Fruit fly (Drosophila melanogaster) whole organism, prepupa: ENCODE results near the gene Acp76A.
A peak's percentile ranks its signal among the peaks of the same experiment; 100 is the strongest.

Experiments used
- CG10631 ChIP-seq: fragments of 200-800 bp; sonication (Bioruptor generic); optimal IDR thresholded peaks from 2 replicates; lab custom pipeline; 2016; ENCODE audit warnings: missing biosample characterization, missing genetic modification characterization
- CG10669 ChIP-seq: fragments of 200-800 bp; sonication (Bioruptor generic); optimal IDR thresholded peaks from 3 replicates; lab custom pipeline; 2018; ENCODE audit warnings: missing biosample characterization, mild to moderate bottlenecking, missing genetic modification characterization, moderate library complexity
- CG11294 ChIP-seq: fragments of 200-800 bp; sonication (Bioruptor generic); IDR thresholded peaks from 2 replicates; pipeline ENCODE4 v1.3.6; 2022; ENCODE audit warnings: missing biosample characterization, missing genetic modification characterization
- CG11762 ChIP-seq: fragments of 200-800 bp; sonication (Bioruptor generic); optimal IDR thresholded peaks from 3 replicates; lab custom pipeline; 2016; ENCODE audit warnings: missing biosample characterization, missing genetic modification characterization; ENCODE audit not compliant: insufficient read depth
- CG11902 ChIP-seq: fragments of 200-800 bp; sonication (Bioruptor generic); optimal IDR thresholded peaks from 3 replicates; lab custom pipeline; 2016; ENCODE audit warnings: missing biosample characterization, missing genetic modification characterization
- CG1621 ChIP-seq: fragments of 200-800 bp; sonication (Bioruptor generic); optimal IDR thresholded peaks from 3 replicates; lab custom pipeline; 2018; ENCODE audit warnings: missing biosample characterization, mild to moderate bottlenecking, missing genetic modification characterization
- CG16779 ChIP-seq: fragments of 200-800 bp; sonication (Bioruptor generic); optimal IDR thresholded peaks from 3 replicates; lab custom pipeline; 2017; ENCODE audit warnings: missing biosample characterization, mild to moderate bottlenecking, missing genetic modification characterization
- CG3032 ChIP-seq: fragments of 200-800 bp; optimal IDR thresholded peaks from 2 replicates; lab custom pipeline; 2019; ENCODE audit warnings: missing biosample characterization, mild to moderate bottlenecking, missing genetic modification characterization, moderate library complexity
- CG31627 ChIP-seq: fragments of 200-800 bp; sonication (Bioruptor generic); optimal IDR thresholded peaks from 3 replicates; lab custom pipeline; 2016; ENCODE audit warnings: missing biosample characterization, missing genetic modification characterization
- CG32006 ChIP-seq: fragments of 200-800 bp; sonication (Bioruptor generic); optimal IDR thresholded peaks from 3 replicates; lab custom pipeline; 2017; ENCODE audit warnings: missing biosample characterization, mild to moderate bottlenecking, missing genetic modification characterization
- CG34406 ChIP-seq: fragments of 200-800 bp; sonication (Bioruptor generic); optimal IDR thresholded peaks from 3 replicates; lab custom pipeline; 2016; ENCODE audit warnings: missing biosample characterization, missing genetic modification characterization
- CG3919 ChIP-seq: fragments of 200-800 bp; sonication (Bioruptor generic); optimal IDR thresholded peaks from 3 replicates; lab custom pipeline; 2016; ENCODE audit warnings: missing biosample characterization, missing genetic modification characterization
- CG4318 ChIP-seq: fragments of 200-800 bp; sonication (Bioruptor generic); optimal IDR thresholded peaks from 3 replicates; lab custom pipeline; 2017; ENCODE audit warnings: missing biosample characterization, mild to moderate bottlenecking, missing genetic modification characterization
- CG6163 ChIP-seq: fragments of 200-800 bp; sonication (Bioruptor generic); IDR thresholded peaks from 3 replicates; pipeline ENCODE4 v1.3.6; 2022; ENCODE audit warnings: missing biosample characterization, missing genetic modification characterization
- CG6276 ChIP-seq: fragments of 200-800 bp; sonication (Bioruptor generic); optimal IDR thresholded peaks from 2 replicates; lab custom pipeline; 2017; ENCODE audit warnings: missing biosample characterization, mild to moderate bottlenecking, missing genetic modification characterization
- CG6792 ChIP-seq: fragments of 200-800 bp; sonication (Bioruptor generic); optimal IDR thresholded peaks from 3 replicates; lab custom pipeline; 2016; ENCODE audit warnings: missing biosample characterization, missing genetic modification characterization
- CG6808 ChIP-seq: fragments of 200-800 bp; sonication (Bioruptor generic); optimal IDR thresholded peaks from 3 replicates; lab custom pipeline; 2017; ENCODE audit warnings: missing biosample characterization, missing genetic modification characterization, mild to moderate bottlenecking, moderate library complexity, missing genetic modification reagents
- CG6854 ChIP-seq: fragments of 200-800 bp; sonication (Bioruptor generic); optimal IDR thresholded peaks from 2 replicates; lab custom pipeline; 2017; ENCODE audit warnings: missing biosample characterization, mild to moderate bottlenecking, missing genetic modification characterization
- CG7368 ChIP-seq: fragments of 200-800 bp; sonication (Bioruptor generic); optimal IDR thresholded peaks from 3 replicates; lab custom pipeline; 2016; ENCODE audit warnings: missing biosample characterization, missing genetic modification characterization
- CG8119 ChIP-seq: fragments of 200-800 bp; sonication (Bioruptor generic); IDR thresholded peaks from 3 replicates; pipeline ENCODE4 v1.3.6; 2022; ENCODE audit warnings: missing biosample characterization, missing genetic modification characterization
- CG8319 ChIP-seq: fragments of 200-800 bp; sonication (Bioruptor generic); optimal IDR thresholded peaks from 3 replicates; lab custom pipeline; 2016; ENCODE audit warnings: missing biosample characterization, missing genetic modification characterization
- CG8632 ChIP-seq: fragments of 200-800 bp; sonication (Bioruptor generic); optimal IDR thresholded peaks from 3 replicates; lab custom pipeline; 2016; ENCODE audit warnings: missing biosample characterization, missing genetic modification characterization
- CG9139 ChIP-seq: fragments of 200-800 bp; sonication (Bioruptor generic); optimal IDR thresholded peaks from 3 replicates; lab custom pipeline; 2017; ENCODE audit warnings: missing biosample characterization, mild to moderate bottlenecking, missing genetic modification characterization
- Eip75B ChIP-seq: fragments of 200-800 bp; sonication (Bioruptor generic); optimal IDR thresholded peaks from 3 replicates; lab custom pipeline; 2016; ENCODE audit warnings: missing biosample characterization, missing genetic modification characterization
- Eip78C ChIP-seq: fragments of 200-800 bp; sonication (Bioruptor generic); peaks from one replicate; lab custom pipeline; 2016; ENCODE audit warnings: missing biosample characterization, missing genetic modification characterization
- Eip93F ChIP-seq: fragments of 200-800 bp; sonication (Bioruptor generic); optimal IDR thresholded peaks from 2 replicates; lab custom pipeline; 2016; ENCODE audit warnings: missing biosample characterization, mild to moderate bottlenecking, missing genetic modification characterization
- Ets21C ChIP-seq: fragments of 200-800 bp; sonication (Bioruptor generic); optimal IDR thresholded peaks from 3 replicates; lab custom pipeline; 2016; ENCODE audit warnings: missing biosample characterization, missing genetic modification characterization
- Ets96B ChIP-seq: fragments of 200-800 bp; optimal IDR thresholded peaks from 2 replicates; lab custom pipeline; 2019; ENCODE audit warnings: missing biosample characterization, mild to moderate bottlenecking, missing genetic modification characterization, moderate library complexity
- Gug ChIP-seq: fragments of 200-800 bp; sonication (Bioruptor generic); IDR thresholded peaks from 2 replicates; pipeline ENCODE4 v1.3.6; 2022; ENCODE audit warnings: missing biosample characterization, missing genetic modification characterization
- Hr38 ChIP-seq: sonication (Bioruptor generic); optimal IDR thresholded peaks from 2 replicates; lab custom pipeline; 2016; ENCODE audit warnings: missing biosample characterization, missing genetic modification characterization
- Hr39 ChIP-seq: fragments of 200-800 bp; sonication (Bioruptor generic); optimal IDR thresholded peaks from 2 replicates; lab custom pipeline; 2016; ENCODE audit warnings: missing biosample characterization, missing genetic modification characterization
- Hr4 ChIP-seq: fragments of 200-800 bp; sonication (Bioruptor generic); optimal IDR thresholded peaks from 3 replicates; lab custom pipeline; 2016; ENCODE audit warnings: missing biosample characterization, missing genetic modification characterization
- Lpt ChIP-seq: fragments of 200-800 bp; sonication (Bioruptor generic); optimal IDR thresholded peaks from 3 replicates; lab custom pipeline; 2016; ENCODE audit warnings: missing biosample characterization, missing genetic modification characterization
- OdsH ChIP-seq: fragments of 200-800 bp; sonication (Bioruptor generic); optimal IDR thresholded peaks from 3 replicates; lab custom pipeline; 2016; ENCODE audit warnings: missing biosample characterization, missing genetic modification characterization
- Smox ChIP-seq: fragments of 200-800 bp; sonication (Bioruptor generic); optimal IDR thresholded peaks from 3 replicates; lab custom pipeline; 2016; ENCODE audit warnings: missing biosample characterization, missing genetic modification characterization
- Sox14 ChIP-seq: fragments of 200-800 bp; sonication (Bioruptor generic); optimal IDR thresholded peaks from 3 replicates; lab custom pipeline; 2016; ENCODE audit warnings: missing biosample characterization, missing genetic modification characterization
- Sox15 ChIP-seq: fragments of 200-800 bp; sonication (Bioruptor generic); optimal IDR thresholded peaks from 3 replicates; lab custom pipeline; 2016; ENCODE audit warnings: missing biosample characterization, missing genetic modification characterization
- achi ChIP-seq: fragments of 200-800 bp; sonication (Bioruptor generic); optimal IDR thresholded peaks from 3 replicates; lab custom pipeline; 2016; ENCODE audit warnings: missing biosample characterization, missing genetic modification characterization
- dsx ChIP-seq: fragments of 200-800 bp; optimal IDR thresholded peaks from 3 replicates; lab custom pipeline; 2019; ENCODE audit warnings: missing biosample characterization, mild to moderate bottlenecking, missing genetic modification characterization, moderate library complexity; ENCODE audit not compliant: poor library complexity, severe bottlenecking
- eg ChIP-seq: fragments of 200-800 bp; sonication (Bioruptor generic); IDR thresholded peaks from 3 replicates; pipeline ENCODE4 v1.3.6; 2022; ENCODE audit warnings: missing biosample characterization, missing genetic modification characterization
- esn ChIP-seq: fragments of 200-800 bp; sonication (Bioruptor generic); optimal IDR thresholded peaks from 2 replicates; lab custom pipeline; 2016; ENCODE audit warnings: missing biosample characterization, mild to moderate bottlenecking, missing genetic modification characterization, moderate library complexity
- fd59A ChIP-seq: fragments of 200-800 bp; sonication (Bioruptor generic); optimal IDR thresholded peaks from 2 replicates; lab custom pipeline; 2017; ENCODE audit warnings: missing biosample characterization, mild to moderate bottlenecking, missing genetic modification characterization, missing genetic modification reagents
- fd85E ChIP-seq: fragments of 200-800 bp; sonication (Bioruptor generic); optimal IDR thresholded peaks from 3 replicates; lab custom pipeline; 2016; ENCODE audit warnings: missing biosample characterization, missing genetic modification characterization
- fkh ChIP-seq: fragments of 200-800 bp; sonication (Bioruptor generic); optimal IDR thresholded peaks from 3 replicates; lab custom pipeline; 2017; ENCODE audit warnings: missing biosample characterization, mild to moderate bottlenecking, missing genetic modification characterization, moderate library complexity
- lz ChIP-seq: fragments of 200-800 bp; sonication (Bioruptor generic); optimal IDR thresholded peaks from 3 replicates; lab custom pipeline; 2016; ENCODE audit warnings: missing biosample characterization, missing genetic modification characterization
- net ChIP-seq: fragments of 200-800 bp; sonication (Bioruptor generic); optimal IDR thresholded peaks from 3 replicates; lab custom pipeline; 2016; ENCODE audit warnings: missing biosample characterization, missing genetic modification characterization
- salr ChIP-seq, 2 experiments: fragments of 200-800 bp; sonication (Bioruptor generic); optimal IDR thresholded peaks; 3 replicates each; lab custom pipeline; 2016 to 2018; ENCODE audit warnings: missing biosample characterization in 2 of 2, missing genetic modification characterization in 2 of 2, mild to moderate bottlenecking in 1 of 2
- spab ChIP-seq: fragments of 200-800 bp; sonication (Bioruptor generic); optimal IDR thresholded peaks from 2 replicates; lab custom pipeline; 2017; ENCODE audit warnings: missing biosample characterization, mild to moderate bottlenecking, missing genetic modification characterization, missing genetic modification reagents
- ss ChIP-seq, 2 experiments: fragments of 200-800 bp; sonication (Bioruptor generic); optimal IDR thresholded peaks; 2 replicates in 1 of 2; 3 replicates in 1 of 2; lab custom pipeline; 2017 to 2018; ENCODE audit warnings: mild to moderate bottlenecking in 2 of 2, missing biosample characterization in 2 of 2, missing genetic modification characterization in 2 of 2, moderate library complexity in 1 of 2
- svp ChIP-seq: fragments of 200-800 bp; sonication (Bioruptor generic); peaks from one replicate; lab custom pipeline; 2016; ENCODE audit warnings: missing biosample characterization, missing genetic modification characterization
- vri ChIP-seq: fragments of 200-800 bp; sonication (Bioruptor generic); optimal IDR thresholded peaks from 3 replicates; lab custom pipeline; 2016; ENCODE audit warnings: missing biosample characterization, mild to moderate bottlenecking, missing genetic modification characterization

The Acp76A gene

dm6 chr3L:19046389-19047042 is 5.3 kb downstream of the Acp76A start:
- TF ChIP-seq Hr38 (GFP tag; lab: Kevin White, UChicago) (no peak), dsx (GFP tag; lab: Kevin White, UChicago) (peak; percentile 12), ss (GFP tag; optimal IDR thresholded peaks at IDR 0.05; lab: Kevin White, UChicago) (peak; percentile 66 to 98), CG16779 (peak; percentile 40), CG6808 (GFP tag; lab: Kevin White, UChicago) (peak; percentile 66), achi (peak; percentile 66), CG34406 (GFP tag; lab: Kevin White, UChicago) (peak; percentile 75), CG10669 (GFP tag; lab: Kevin White, UChicago) (peak; percentile 56), Hr4 (GFP tag; lab: Kevin White, UChicago) (no peak), CG11902 (GFP tag; lab: Kevin White, UChicago) (peak; percentile 48), CG32006 (peak; percentile 31), esn (GFP tag; lab: Kevin White, UChicago) (peak; percentile 93), lz (peak; percentile 86), OdsH (GFP tag; lab: Kevin White, UChicago) (peak; percentile 51), CG8119 (GFP tag; lab: Robert Waterston, UW) (0 out of 3 replicates have a peak, but pooled peaks have one; percentile 18), salr (GFP tag; optimal IDR thresholded peaks at IDR 0.05; lab: Kevin White, UChicago) (peak in 1 of 2 experiments; percentile 44), CG31627 (peak; percentile 69), CG10631 (GFP tag; lab: Kevin White, UChicago) (peak; percentile 68), CG6854 (peak; percentile 59), net (GFP tag; lab: Kevin White, UChicago) (peak; percentile 53), fd59A (GFP tag; lab: Kevin White, UChicago) (peak; percentile 33), fkh (GFP tag; lab: Kevin White, UChicago) (no peak), vri (peak; percentile 59), Sox14 (GFP tag; lab: Kevin White, UChicago) (peak; percentile 42), CG11294 (no peak), eg (GFP tag; lab: Robert Waterston, UW) (no peak), CG7368 (GFP tag; lab: Kevin White, UChicago) (peak; percentile 33), svp (GFP tag; lab: Kevin White, UChicago) (peak; percentile 93), Eip78C (GFP tag; lab: Kevin White, UChicago) (peak; percentile 92), Sox15 (peak; percentile 59), CG8319 (no peak), fd85E (GFP tag; lab: Kevin White, UChicago) (no peak), CG3032 (tag; lab: Kevin White, UChicago) (peak; percentile 58), CG6792 (GFP tag; lab: Kevin White, UChicago) (peak; percentile 82), Eip93F (GFP tag; lab: Kevin White, UChicago) (peak; percentile 74), CG4318 (GFP tag; lab: Kevin White, UChicago) (no peak), CG6276 (no peak), Lpt (GFP tag; lab: Kevin White, UChicago) (no peak), Smox (GFP tag; lab: Kevin White, UChicago) (peak; percentile 86), Gug (GFP tag; lab: Robert Waterston, UW) (no peak), Ets21C (GFP tag; lab: Kevin White, UChicago) (peak; percentile 60), CG1621 (no peak), Hr39 (peak; percentile 67), CG8632 (GFP tag; lab: Kevin White, UChicago) (peak; percentile 75), Ets96B (tag; lab: Kevin White, UChicago) (peak; percentile 63), CG9139 (GFP tag; lab: Kevin White, UChicago) (peak; percentile 38), CG6163 (GFP tag; lab: Robert Waterston, UW) (no peak), Eip75B (GFP tag; lab: Kevin White, UChicago) (peak; percentile 74), spab (GFP tag; lab: Kevin White, UChicago) (peak; percentile 63), CG3919 (peak; percentile 71), CG11762 (GFP tag; lab: Kevin White, UChicago) (peak; percentile 28)
